Fruit fly (Drosophila melanogaster) whole organism: Measurements from ENCODE around the gene abd-A.

ENCODE experiments used
- CG8478 ChIP-seq: fragments of >200 bp; optimal IDR thresholded peaks from 2 replicates; lab custom pipeline; 2018; ENCODE audit warnings: inconsistent platforms
- Dll ChIP-seq: fragments of >200 bp; optimal IDR thresholded peaks from 2 replicates; lab custom pipeline; 2017
- EcR ChIP-seq, 2 experiments: fragments of >200 bp; optimal IDR thresholded peaks; 2 replicates each; lab custom pipeline; 2017; ENCODE audit warnings: missing biosample characterization in 2 of 2, missing genetic modification characterization in 2 of 2, missing genetic modification reagents in 2 of 2
- pan ChIP-seq: fragments of >200 bp; optimal IDR thresholded peaks from 2 replicates; lab custom pipeline; 2017
- psq ChIP-seq: fragments of >200 bp; optimal IDR thresholded peaks from 2 replicates; lab custom pipeline; 2017
- usp ChIP-seq: fragments of >200 bp; optimal IDR thresholded peaks from 2 replicates; lab custom pipeline; 2017; ENCODE audit warnings: missing biosample characterization, missing genetic modification characterization, mixed read lengths

Gene abd-A

dm6 chr3R:16788011-16788410, 41.8 kb downstream of the abd-A start, which contains the start of gene Glut3:
Gene Glut3 (plus strand): TSS chr3R:16788311.
- TF ChIP-seq psq (lab: Kevin White, UChicago) (no peak), CG8478 (lab: Kevin White, UChicago) (no peak), EcR (GFP tag; optimal IDR thresholded peaks at IDR 0.05; lab: Kevin White, UChicago) (no peak), usp (GFP tag; lab: Kevin White, UChicago) (no peak), Dll (lab: Kevin White, UChicago) (no peak), pan (lab: Kevin White, UChicago) (no peak)

- TF ChIP-seq EcR (GFP tag; optimal IDR thresholded peaks at IDR 0.05; lab: Kevin White, UChicago) (no peak), psq (lab: Kevin White, UChicago) (no peak), Dll (lab: Kevin White, UChicago) (no peak), CG8478 (lab: Kevin White, UChicago) (no peak), usp (GFP tag; lab: Kevin White, UChicago) (no peak), pan (lab: Kevin White, UChicago) (no peak)
Measured at dm6 chr3R:16787378-16787777, 42.5 kb downstream of the abd-A start.

DNA sequence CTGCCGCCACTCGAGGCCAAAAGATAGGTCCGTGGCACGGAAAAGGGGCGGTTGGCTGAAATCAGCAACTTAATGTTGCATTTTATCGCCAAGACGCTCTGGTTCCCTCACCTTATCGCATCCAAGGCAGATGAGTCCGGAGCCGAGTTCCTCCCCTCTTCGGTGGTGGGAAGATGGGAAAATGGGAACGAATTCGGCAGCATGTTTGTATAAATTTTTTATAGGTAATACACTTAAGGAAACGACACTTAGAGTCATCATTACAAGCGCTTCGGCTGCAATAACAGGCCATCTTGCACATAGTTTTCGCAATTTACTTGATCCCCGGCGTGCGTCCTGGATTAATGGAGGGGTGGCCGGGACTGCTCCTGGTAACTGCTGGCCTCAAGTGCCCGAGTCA, 44.8 kb downstream of the abd-A start:
- TF ChIP-seq psq (lab: Kevin White, UChicago) = no peak
- TF ChIP-seq Dll (lab: Kevin White, UChicago) = no peak
- no peak for TF ChIP-seq usp (GFP tag; lab: Kevin White, UChicago)
- no peak for TF ChIP-seq CG8478 (lab: Kevin White, UChicago)
- no peak for TF ChIP-seq pan (lab: Kevin White, UChicago)
- no peak for TF ChIP-seq EcR (GFP tag; optimal IDR thresholded peaks at IDR 0.05; lab: Kevin White, UChicago)

DNA sequence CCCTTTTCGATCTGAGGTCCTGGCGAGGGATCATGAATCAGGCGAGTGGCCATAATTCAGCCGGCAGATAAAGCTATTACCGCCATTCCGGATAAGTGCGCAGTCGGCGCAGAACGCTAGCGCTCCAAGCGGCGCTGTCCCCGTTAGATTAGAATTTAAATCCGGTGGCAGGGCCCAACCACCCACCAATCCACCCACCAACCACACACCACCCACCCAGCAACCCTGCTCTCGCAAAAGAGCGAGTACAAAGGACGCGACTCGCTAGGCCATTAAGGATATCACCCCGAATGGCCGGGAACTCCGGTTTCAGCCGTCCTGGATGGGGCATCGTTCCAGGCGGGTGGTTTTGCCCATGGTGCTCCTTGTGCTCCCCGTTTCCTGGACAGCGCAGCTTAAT, 45.9 kb downstream of the abd-A start:
- TF ChIP-seq CG8478 (lab: Kevin White, UChicago) (no peak), psq (lab: Kevin White, UChicago) (no peak), EcR (GFP tag; optimal IDR thresholded peaks at IDR 0.05; lab: Kevin White, UChicago) (no peak), Dll (lab: Kevin White, UChicago) (no peak), pan (lab: Kevin White, UChicago) (no peak), usp (GFP tag; lab: Kevin White, UChicago) (no peak)

DNA sequence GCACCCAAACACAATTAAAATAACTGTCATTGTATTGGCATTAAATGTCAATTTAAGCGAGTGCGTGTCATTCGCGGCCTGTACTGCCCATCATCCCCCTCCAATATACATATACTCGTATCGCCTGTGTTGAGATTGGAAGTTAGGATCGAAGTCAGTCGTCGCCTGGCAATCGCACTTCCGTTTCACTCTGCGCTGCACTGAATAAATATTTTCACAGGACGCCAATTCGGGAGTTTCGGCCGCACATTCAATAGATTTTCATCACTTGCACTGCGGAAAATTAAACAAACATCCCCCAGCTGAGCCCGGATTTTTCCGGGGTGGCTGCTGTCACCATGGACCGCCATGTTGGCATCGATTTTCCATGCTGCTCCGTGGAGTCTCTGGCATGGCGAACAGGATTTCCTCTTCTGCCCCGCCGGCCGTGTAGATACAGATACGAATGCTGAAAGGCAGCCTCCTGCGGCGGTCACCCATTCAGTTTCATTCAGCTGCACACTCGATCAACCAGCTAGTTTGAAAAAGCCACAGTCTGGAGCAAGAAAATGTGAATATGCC, 46.6 kb downstream of the abd-A start:
- no peak for TF ChIP-seq usp (GFP tag; lab: Kevin White, UChicago)
- TF ChIP-seq pan (lab: Kevin White, UChicago) = no peak
- TF ChIP-seq psq (lab: Kevin White, UChicago) = no peak
- TF ChIP-seq EcR (GFP tag; optimal IDR thresholded peaks at IDR 0.05; lab: Kevin White, UChicago) = no peak
- TF ChIP-seq CG8478 (lab: Kevin White, UChicago) = no peak
- no peak for TF ChIP-seq Dll (lab: Kevin White, UChicago)

DNA sequence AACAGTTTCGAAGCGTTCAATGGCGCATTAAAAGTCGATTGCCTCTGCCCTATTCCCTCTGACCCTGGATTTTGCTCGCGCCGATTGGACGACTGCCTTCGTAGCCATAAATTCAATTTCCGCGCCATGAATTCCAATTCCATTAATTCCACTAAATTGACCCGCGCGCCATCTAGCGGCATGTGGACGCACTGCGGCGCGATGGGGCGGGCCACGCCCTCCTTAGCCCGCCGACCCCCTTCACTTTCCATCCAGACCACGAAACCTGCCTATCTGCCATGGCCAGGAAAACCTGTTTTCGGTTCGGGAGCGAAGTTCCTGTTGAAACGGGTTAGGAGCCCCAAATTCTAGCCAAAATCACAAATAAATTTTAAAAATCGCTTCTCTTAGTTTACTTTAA, 47.4 kb downstream of the abd-A start:
- TF ChIP-seq usp (GFP tag; lab: Kevin White, UChicago) (no peak), pan (lab: Kevin White, UChicago) (no peak), EcR (GFP tag; optimal IDR thresholded peaks at IDR 0.05; lab: Kevin White, UChicago) (no peak), Dll (lab: Kevin White, UChicago) (peak; percentile 21)

dm6 chr3R:16773176-16773702, 56.6 kb downstream of the abd-A start:
- TF ChIP-seq pan (lab: Kevin White, UChicago) (no peak), EcR (GFP tag; optimal IDR thresholded peaks at IDR 0.05; lab: Kevin White, UChicago) (no peak), psq (lab: Kevin White, UChicago) (no peak), usp (GFP tag; lab: Kevin White, UChicago) (no peak), Dll (lab: Kevin White, UChicago) (no peak), CG8478 (lab: Kevin White, UChicago) (no peak)

DNA sequence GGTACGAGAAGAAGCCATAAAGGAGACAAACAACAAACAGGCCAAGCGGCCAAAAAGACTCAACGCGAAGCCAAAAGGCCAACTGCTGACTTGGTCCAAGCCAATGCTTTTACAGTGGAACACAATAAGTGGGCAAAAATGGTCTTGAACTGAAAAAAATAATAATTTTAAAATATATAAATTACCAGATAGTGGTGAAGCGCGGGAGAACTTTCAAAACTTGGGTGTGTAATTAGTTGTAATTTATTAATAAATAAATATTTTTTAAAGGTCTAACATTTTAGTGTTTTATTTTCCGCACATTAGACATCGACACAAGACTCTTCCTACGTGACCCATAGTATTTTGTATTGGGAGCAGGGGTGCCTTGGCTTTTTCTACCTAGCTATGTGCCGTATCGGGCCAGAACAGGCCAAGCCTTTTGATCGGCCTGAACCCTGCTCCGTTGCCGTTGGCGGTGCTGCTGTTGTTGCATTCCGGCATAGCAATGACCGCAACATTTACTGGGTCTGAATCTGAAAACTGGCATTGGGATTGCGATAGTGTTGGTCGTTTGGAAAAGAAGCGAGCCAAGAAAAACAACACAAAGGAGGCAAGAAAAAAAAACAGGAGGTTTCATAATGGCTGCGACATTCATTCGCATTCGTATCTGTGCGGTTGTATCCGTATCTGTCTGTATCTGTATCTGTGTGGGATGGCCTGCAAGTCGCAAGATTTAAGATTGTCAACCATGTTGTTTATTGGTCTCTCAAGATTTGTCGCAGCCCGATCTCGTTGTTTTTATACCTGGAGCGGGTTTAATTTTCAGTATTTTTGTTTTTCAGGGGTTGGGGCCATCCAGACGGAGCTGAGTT, 58.0 kb downstream of the abd-A start:
- TF ChIP-seq psq (lab: Kevin White, UChicago) = no peak
- no peak for TF ChIP-seq pan (lab: Kevin White, UChicago)
- no peak for TF ChIP-seq CG8478 (lab: Kevin White, UChicago)
- TF ChIP-seq Dll (lab: Kevin White, UChicago) = no peak
- TF ChIP-seq usp (GFP tag; lab: Kevin White, UChicago) = no peak
- no peak for TF ChIP-seq EcR (GFP tag; optimal IDR thresholded peaks at IDR 0.05; lab: Kevin White, UChicago)

DNA sequence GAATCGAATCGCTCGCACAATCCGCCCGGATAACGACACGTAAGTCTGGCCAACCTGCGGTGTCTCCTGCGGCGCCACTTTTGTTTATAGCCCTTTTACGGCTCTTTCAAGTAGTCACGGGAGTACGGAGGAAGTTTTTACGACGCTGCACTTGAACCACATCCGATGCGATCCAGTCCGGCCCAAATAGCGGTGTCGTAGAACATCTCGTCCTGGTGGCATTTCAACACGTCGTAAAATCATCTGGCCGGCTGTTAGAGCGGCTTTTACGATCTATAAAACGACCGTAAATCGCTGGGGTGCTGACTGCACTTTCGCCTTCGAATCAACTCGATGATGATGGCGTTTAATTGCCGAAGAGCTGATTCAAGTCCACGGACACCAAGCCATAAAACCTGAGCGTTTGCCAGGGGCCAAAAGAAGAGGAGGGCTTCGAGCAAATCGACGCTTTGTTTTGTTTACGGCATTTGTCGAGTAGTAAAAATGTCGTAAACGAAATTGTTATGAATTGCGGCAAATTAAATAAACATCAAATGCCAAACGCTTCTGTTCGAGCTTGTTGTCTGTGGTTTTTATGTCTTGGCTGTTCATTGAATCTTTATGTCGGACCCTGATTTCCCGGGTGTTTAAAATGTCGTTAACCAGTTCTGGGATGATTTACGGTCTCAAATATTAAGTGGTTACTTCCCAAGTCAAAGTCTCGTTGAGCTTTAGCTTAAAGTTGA, 59.0 kb downstream of the abd-A start:
- TF ChIP-seq pan (lab: Kevin White, UChicago) (no peak), EcR (GFP tag; optimal IDR thresholded peaks at IDR 0.05; lab: Kevin White, UChicago) (no peak), psq (lab: Kevin White, UChicago) (no peak), Dll (lab: Kevin White, UChicago) (no peak), usp (GFP tag; lab: Kevin White, UChicago) (no peak), CG8478 (lab: Kevin White, UChicago) (no peak)

DNA sequence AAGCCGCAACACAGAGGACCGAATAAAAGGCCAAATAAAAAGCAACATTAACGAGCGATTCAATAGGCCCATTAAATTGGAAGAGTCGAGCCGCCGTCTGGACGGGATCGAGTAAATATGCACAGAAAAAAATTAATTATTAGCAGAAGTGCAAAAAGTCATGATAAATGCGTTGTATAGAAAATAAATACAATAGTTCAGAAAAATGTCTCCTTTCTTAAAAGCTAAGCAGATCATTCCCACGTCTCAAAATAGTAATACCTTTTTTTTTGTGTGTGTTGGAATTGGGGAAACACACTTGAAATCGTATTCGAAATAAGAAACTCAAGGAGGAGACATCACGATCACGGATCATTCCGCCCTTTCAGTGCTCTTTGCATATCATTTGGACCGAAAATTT, 60.4 kb downstream of the abd-A start:
- TF ChIP-seq usp (GFP tag; lab: Kevin White, UChicago) (no peak), CG8478 (lab: Kevin White, UChicago) (no peak), psq (lab: Kevin White, UChicago) (no peak), Dll (lab: Kevin White, UChicago) (no peak), pan (lab: Kevin White, UChicago) (no peak), EcR (GFP tag; optimal IDR thresholded peaks at IDR 0.05; lab: Kevin White, UChicago) (no peak)
